Worm (Caenorhabditis elegans) whole organism, midembryonic: ENCODE measurements around the gene eng-1.

ENCODE experiments used
- T22C8.4 ChIP-seq: fragments of 200-800 bp; sonication (Bioruptor generic); IDR thresholded peaks from 2 replicates; pipeline ENCODE4 v1.3.6; 2022; ENCODE audit warnings: missing genetic modification characterization, missing compliant biosample characterization
- med-1 ChIP-seq: sonication (generic microtip); optimal IDR thresholded peaks from 2 replicates; lab custom pipeline; 2017; ENCODE audit warnings: missing genetic modification characterization, mild to moderate bottlenecking, missing compliant biosample characterization, antibody characterized with exemption, missing genetic modification reagents; ENCODE audit not compliant: insufficient read depth
- ref-1 ChIP-seq: fragments of 200-800 bp; sonication (Bioruptor generic); conservative IDR thresholded peaks from 2 replicates; pipeline ENCODE4 v1.3.6; 2022; ENCODE audit warnings: missing genetic modification reagents, missing genetic modification characterization, missing compliant biosample characterization
- ztf-29 ChIP-seq: fragments of 200-800 bp; sonication (Bioruptor generic); IDR thresholded peaks from 2 replicates; pipeline ENCODE4 v1.3.6; 2022; ENCODE audit warnings: missing genetic modification reagents, missing genetic modification characterization, missing compliant biosample characterization

ce11 chrIII:5841676-5842075 lies 26.6 kb downstream of the eng-1 start:
- no peak for TF ChIP-seq ztf-29 (GFP tag; lab: Robert Waterston, UW)
- TF ChIP-seq med-1 (GFP tag; lab: Kevin White, UChicago): no peak
- no peak for TF ChIP-seq T22C8.4 (GFP tag; lab: Robert Waterston, UW)
- no peak for TF ChIP-seq ref-1 (GFP tag; lab: Robert Waterston, UW)
